Worm (Caenorhabditis elegans) whole organism, mixed stage, embryonic: Measurements from ENCODE around the gene hsp-75.
A peak's percentile ranks its signal among the peaks of the same experiment; 100 is the strongest.

Experiments
- M03D4.4 ChIP-seq: sonication (generic microtip); optimal IDR thresholded peaks from 2 replicates; lab custom pipeline; 2017; ENCODE audit warnings: mild to moderate bottlenecking, missing genetic modification characterization, missing compliant biosample characterization
- bed-3 ChIP-seq: fragments of 200-800 bp; sonication (Bioruptor generic); optimal IDR thresholded peaks from 3 replicates; lab custom pipeline; 2018; ENCODE audit warnings: mild to moderate bottlenecking, missing genetic modification characterization, moderate library complexity, missing compliant biosample characterization
- blmp-1 ChIP-seq: fragments of 150-350 bp; optimal IDR thresholded peaks from 2 replicates; lab custom pipeline; 2014; ENCODE audit warnings: missing biosample characterization, missing genetic modification characterization
- ceh-39 ChIP-seq: fragments of 150-350 bp; optimal IDR thresholded peaks from 2 replicates; lab custom pipeline; 2014; ENCODE audit warnings: missing biosample characterization, missing genetic modification characterization
- ceh-43 ChIP-seq: fragments of 200-800 bp; sonication (Bioruptor generic); optimal IDR thresholded peaks from 2 replicates; lab custom pipeline; 2018; ENCODE audit warnings: mild to moderate bottlenecking, missing genetic modification characterization, moderate library complexity, missing compliant biosample characterization
- ceh-83 ChIP-seq: fragments of 200-800 bp; sonication (Bioruptor generic); optimal IDR thresholded peaks from 2 replicates; lab custom pipeline; 2018; ENCODE audit warnings: mild to moderate bottlenecking, missing genetic modification characterization, missing compliant biosample characterization
- ces-1 ChIP-seq: fragments of 150-350 bp; optimal IDR thresholded peaks from 2 replicates; lab custom pipeline; 2014; ENCODE audit warnings: missing biosample characterization, missing genetic modification reagents, missing genetic modification characterization
- cnd-1 ChIP-seq: fragments of 200-800 bp; sonication (Bioruptor generic); optimal IDR thresholded peaks from 2 replicates; lab custom pipeline; 2018; ENCODE audit warnings: mild to moderate bottlenecking, missing genetic modification characterization, missing compliant biosample characterization
- elt-1 ChIP-seq: sonication (generic microtip); optimal IDR thresholded peaks from 2 replicates; lab custom pipeline; 2017; ENCODE audit warnings: missing genetic modification characterization, mild to moderate bottlenecking, missing compliant biosample characterization, antibody characterized with exemption, moderate library complexity, borderline replicate concordance; ENCODE audit not compliant: insufficient read depth
- flh-1 ChIP-seq: fragments of 200-800 bp; sonication (Bioruptor generic); optimal IDR thresholded peaks from 2 replicates; lab custom pipeline; 2018; ENCODE audit warnings: mild to moderate bottlenecking, missing genetic modification characterization, moderate library complexity, missing compliant biosample characterization
- ham-2 ChIP-seq: fragments of 200-800 bp; sonication (Bioruptor generic); optimal IDR thresholded peaks from 2 replicates; lab custom pipeline; 2018; ENCODE audit warnings: mild to moderate bottlenecking, missing genetic modification characterization, missing compliant biosample characterization
- hlh-1 ChIP-seq: fragments of 150-350 bp; optimal IDR thresholded peaks from 2 replicates; lab custom pipeline; 2014; ENCODE audit warnings: missing biosample characterization, missing genetic modification reagents, missing genetic modification characterization
- lin-13 ChIP-seq: fragments of 150-350 bp; optimal IDR thresholded peaks from 2 replicates; lab custom pipeline; 2014; ENCODE audit warnings: missing biosample characterization, missing genetic modification characterization
- lsy-2 ChIP-seq: fragments of 150-350 bp; optimal IDR thresholded peaks from 2 replicates; lab custom pipeline; 2014; ENCODE audit warnings: missing biosample characterization, missing genetic modification characterization
- mab-5 ChIP-seq: fragments of 150-350 bp; optimal IDR thresholded peaks from 2 replicates; lab custom pipeline; 2014; ENCODE audit warnings: missing biosample characterization, missing genetic modification characterization
- mep-1 ChIP-seq: fragments of 150-350 bp; optimal IDR thresholded peaks from 2 replicates; lab custom pipeline; 2017; ENCODE audit warnings: missing biosample characterization, missing genetic modification reagents, missing genetic modification characterization, inconsistent platforms
- mls-2 ChIP-seq: sonication (generic microtip); optimal IDR thresholded peaks from 2 replicates; lab custom pipeline; 2016; ENCODE audit warnings: mild to moderate bottlenecking, missing genetic modification characterization, moderate library complexity, missing compliant biosample characterization
- nhr-12 ChIP-seq: fragments of 150-350 bp; optimal IDR thresholded peaks from 2 replicates; lab custom pipeline; 2014; ENCODE audit warnings: missing biosample characterization, missing genetic modification characterization
- nhr-2 ChIP-seq: fragments of 150-350 bp; optimal IDR thresholded peaks from 2 replicates; lab custom pipeline; 2014; ENCODE audit warnings: missing biosample characterization, missing genetic modification characterization
- nhr-237 ChIP-seq: fragments of 150-350 bp; optimal IDR thresholded peaks from 2 replicates; lab custom pipeline; 2014; ENCODE audit warnings: missing biosample characterization, missing genetic modification characterization
- nhr-28 ChIP-seq: fragments of 150-350 bp; optimal IDR thresholded peaks from 2 replicates; lab custom pipeline; 2014; ENCODE audit warnings: missing biosample characterization, missing genetic modification characterization
- nhr-76 ChIP-seq: sonication (generic microtip); optimal IDR thresholded peaks from 2 replicates; lab custom pipeline; 2017; ENCODE audit warnings: missing biosample characterization, missing genetic modification characterization
- pha-4 ChIP-seq: fragments of 150-350 bp; optimal IDR thresholded peaks from 2 replicates; lab custom pipeline; 2018; ENCODE audit warnings: missing biosample characterization, missing genetic modification reagents, missing genetic modification characterization
- snpc-4 ChIP-seq: fragments of 150-350 bp; optimal IDR thresholded peaks from 2 replicates; lab custom pipeline; 2014; ENCODE audit warnings: missing biosample characterization, missing genetic modification characterization
- sptf-1 ChIP-seq: sonication (generic microtip); optimal IDR thresholded peaks from 2 replicates; lab custom pipeline; 2017; ENCODE audit warnings: mild to moderate bottlenecking, missing genetic modification characterization, moderate library complexity, missing compliant biosample characterization
- unc-120 ChIP-seq: sonication (generic microtip); optimal IDR thresholded peaks from 2 replicates; lab custom pipeline; 2017; ENCODE audit warnings: missing genetic modification characterization, missing compliant biosample characterization; ENCODE audit not compliant: poor library complexity, severe bottlenecking
- unc-39 ChIP-seq: fragments of 150-350 bp; optimal IDR thresholded peaks from 2 replicates; lab custom pipeline; 2014; ENCODE audit warnings: missing biosample characterization, missing genetic modification characterization
- unc-62 ChIP-seq: fragments of 150-350 bp; optimal IDR thresholded peaks from 2 replicates; lab custom pipeline; 2014; ENCODE audit warnings: missing biosample characterization, missing genetic modification reagents, missing genetic modification characterization
- zip-8 ChIP-seq: fragments of 150-350 bp; optimal IDR thresholded peaks from 2 replicates; lab custom pipeline; 2014; ENCODE audit warnings: missing biosample characterization, missing genetic modification characterization
- ztf-11 ChIP-seq: fragments of 150-350 bp; optimal IDR thresholded peaks from 2 replicates; lab custom pipeline; 2014; ENCODE audit warnings: missing biosample characterization, missing genetic modification characterization

The hsp-75 gene

DNA sequence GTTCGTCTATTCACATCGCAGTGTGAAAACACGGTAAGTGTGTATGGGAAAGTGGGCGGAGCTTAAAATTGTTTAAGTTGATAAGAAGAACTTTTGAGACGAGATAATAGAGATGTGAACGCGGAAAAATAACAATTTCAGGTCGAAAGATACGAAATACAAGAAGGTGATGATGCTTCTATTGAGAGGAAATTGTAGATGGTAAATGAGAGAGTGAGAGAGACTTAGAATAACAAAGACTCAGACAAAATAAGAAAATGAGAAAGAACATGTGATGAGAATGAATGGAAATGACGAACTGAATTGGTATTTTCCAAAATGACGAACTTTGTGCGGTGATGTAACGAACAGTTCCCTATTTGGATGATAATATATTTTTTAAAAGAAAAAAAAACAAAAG, 44.6 kb upstream of the hsp-75 start:
- no peak for TF ChIP-seq hlh-1 (tag; lab: Kevin White, UChicago)
- no peak for TF ChIP-seq pha-4 (tag; lab: Kevin White, UChicago)
- no peak for TF ChIP-seq blmp-1 (tag; lab: Kevin White, UChicago)

DNA sequence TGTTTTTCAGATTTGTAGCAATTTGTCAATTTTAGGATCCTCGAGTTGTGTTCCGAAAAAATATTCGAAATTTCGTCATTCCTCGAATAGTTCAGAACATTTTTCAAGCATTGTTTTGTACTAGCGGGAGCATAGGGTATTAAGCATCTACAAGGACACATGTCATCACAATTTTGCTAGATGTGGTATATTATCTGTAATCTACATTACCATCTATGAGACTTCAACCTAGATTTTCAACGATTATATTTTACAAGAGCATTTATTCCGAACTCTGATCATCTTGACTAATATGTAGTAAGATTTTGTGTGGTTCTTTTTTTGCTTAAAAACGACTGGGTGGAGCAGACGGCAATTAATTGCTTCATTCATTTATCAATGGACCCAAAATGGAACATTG, 36.5 kb upstream of the hsp-75 start:
- TF ChIP-seq nhr-76: no peak
- no peak for TF ChIP-seq ceh-43 (GFP tag; lab: Kevin White, UChicago)
- TF ChIP-seq unc-62 (GFP tag; lab: Kevin White, UChicago): no peak
- TF ChIP-seq mls-2 (tag; lab: Kevin White, UChicago): no peak
- TF ChIP-seq ceh-83 (GFP tag; lab: Kevin White, UChicago): no peak
- no peak for TF ChIP-seq mep-1 (tag; lab: Kevin White, UChicago)
- TF ChIP-seq nhr-2: no peak
- no peak for TF ChIP-seq cnd-1 (tag; lab: Kevin White, UChicago)
- TF ChIP-seq ceh-39: no peak
- no peak for TF ChIP-seq elt-1
- TF ChIP-seq nhr-28 (tag; lab: Kevin White, UChicago): no peak
- TF ChIP-seq snpc-4 (tag; lab: Kevin White, UChicago): no peak
- no peak for TF ChIP-seq flh-1
- no peak for TF ChIP-seq lin-13 (tag; lab: Kevin White, UChicago)
- no peak for TF ChIP-seq unc-39 (tag; lab: Kevin White, UChicago)
- TF ChIP-seq mab-5 (tag; lab: Kevin White, UChicago): no peak
- TF ChIP-seq pha-4 (tag; lab: Kevin White, UChicago): no peak

DNA sequence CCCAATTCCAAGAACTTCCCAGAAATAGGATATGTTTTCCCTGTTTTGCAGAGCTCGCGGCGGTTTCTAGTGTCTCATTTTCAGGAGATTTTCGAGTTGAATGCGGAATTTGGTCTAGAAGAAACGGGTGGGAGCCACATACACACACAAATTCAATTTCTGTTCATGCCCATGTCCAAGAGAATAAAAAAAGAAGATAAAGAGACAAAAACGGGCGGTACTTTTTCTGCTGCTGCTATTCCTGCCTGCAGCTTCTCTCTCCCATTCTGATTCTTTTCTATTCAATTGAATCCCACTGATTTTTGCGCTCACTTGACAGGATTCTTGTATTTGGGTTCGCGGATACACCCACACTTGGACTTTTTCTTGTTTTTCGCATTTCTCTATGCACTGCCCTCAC, 36.1 kb upstream of the hsp-75 start:
- peak; percentile 34 for TF ChIP-seq ces-1
- no peak for TF ChIP-seq nhr-12

DNA sequence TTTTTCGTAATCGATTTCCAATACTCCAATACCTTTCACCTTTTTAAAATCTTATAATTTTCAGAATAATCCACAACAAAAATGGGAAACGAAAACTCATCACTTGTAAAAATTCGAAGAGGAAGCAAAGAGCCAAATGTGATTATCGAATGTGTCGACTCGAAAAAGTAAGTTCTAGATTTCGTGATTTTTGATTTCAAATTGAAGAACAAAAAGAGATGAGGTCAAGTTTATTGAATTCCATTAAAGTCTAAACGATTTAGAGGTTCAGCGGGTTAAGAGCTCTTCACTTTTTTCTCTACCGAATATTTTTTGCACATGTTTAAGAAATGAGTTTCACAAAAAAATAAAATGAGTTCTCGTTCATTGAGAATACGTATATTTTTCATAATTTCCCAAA, 32.4 kb upstream of the hsp-75 start, which contains the start of gene B0361.4:
TSS of gene B0361.4 (plus strand) at position 61 of the 400 bp plus-strand sequence.
- TF ChIP-seq zip-8 (tag; lab: Kevin White, UChicago): no peak

DNA sequence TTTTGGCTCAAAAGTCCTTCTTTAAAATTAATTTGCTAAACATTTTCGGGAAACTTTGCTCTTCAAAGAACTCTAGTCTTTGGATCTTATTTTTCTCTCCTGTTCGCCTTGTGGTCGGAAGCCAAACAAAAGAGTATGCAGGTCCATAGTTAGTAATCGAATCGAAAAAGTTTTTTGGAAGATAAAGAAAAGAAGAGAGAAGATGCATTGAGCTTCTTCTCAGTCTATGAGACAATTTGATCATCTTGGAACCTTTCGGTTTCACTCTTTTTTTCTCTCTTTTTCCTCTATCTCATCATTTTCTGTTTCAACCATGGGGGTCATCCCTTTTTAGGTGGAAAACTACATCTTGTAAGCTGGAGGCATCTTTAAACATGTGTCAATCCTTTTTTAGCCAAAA, 27.2 kb upstream of the hsp-75 start:
- TF ChIP-seq ces-1: peak; percentile 81
- TF ChIP-seq ham-2 (GFP tag; lab: Kevin White, UChicago): no peak
- TF ChIP-seq, all 35 proteins: peak for 1

DNA sequence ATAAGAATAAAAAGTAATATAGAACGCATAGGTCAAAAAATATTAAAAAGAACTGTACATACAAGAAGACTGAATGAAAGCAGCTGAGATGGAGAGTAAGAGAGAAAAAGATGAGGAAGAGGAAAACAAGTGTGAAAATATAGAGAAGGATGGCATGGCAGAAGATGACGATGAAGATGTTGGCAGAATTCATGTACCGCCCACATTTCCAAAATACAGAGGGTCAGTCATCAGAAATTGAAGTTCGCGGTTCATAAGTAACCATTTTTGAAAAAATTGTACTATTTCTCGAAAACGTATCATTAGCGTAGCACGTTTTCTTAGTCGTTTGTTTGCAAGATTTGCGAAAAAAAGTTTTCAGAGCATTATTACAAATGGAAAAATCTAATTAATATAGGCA, 21.2 kb upstream of the hsp-75 start, which contains the start of gene zmp-6:
TSS of gene zmp-6 (minus strand) at position 101 of the 400 bp plus-strand sequence.
- TF ChIP-seq ceh-39: no peak
- TF ChIP-seq, all 35 proteins: peak for 0

DNA sequence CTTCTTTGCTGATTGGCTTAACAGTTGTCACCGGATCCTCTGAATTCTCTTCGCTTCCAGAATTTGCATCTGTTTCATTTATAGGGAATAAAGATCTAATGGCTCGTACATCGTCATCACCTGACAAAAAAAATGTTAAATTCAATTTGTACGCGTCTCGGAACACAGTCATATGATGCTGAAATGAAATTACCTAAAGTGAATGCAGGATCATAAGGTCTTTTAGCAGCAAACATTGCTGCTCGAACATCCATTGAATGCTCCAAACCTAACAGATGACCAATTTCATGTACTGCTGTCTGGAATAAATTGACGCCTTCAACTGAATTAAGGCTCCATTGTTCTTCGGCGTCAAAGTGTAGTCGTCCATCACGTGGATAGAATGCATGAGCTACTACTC, 19.9 kb upstream of the hsp-75 start:
- TF ChIP-seq snpc-4 (tag; lab: Kevin White, UChicago): no peak
- no peak for TF ChIP-seq nhr-76
- TF ChIP-seq ces-1: no peak
- no peak for TF ChIP-seq ceh-39
- TF ChIP-seq unc-120 (tag; lab: Kevin White, UChicago): no peak
- TF ChIP-seq M03D4.4 (tag; lab: Kevin White, UChicago): no peak
- TF ChIP-seq cnd-1 (tag; lab: Kevin White, UChicago): no peak
- TF ChIP-seq nhr-28 (tag; lab: Kevin White, UChicago): no peak
- no peak for TF ChIP-seq unc-39 (tag; lab: Kevin White, UChicago)
- no peak for TF ChIP-seq nhr-237 (tag; lab: Kevin White, UChicago)
- no peak for TF ChIP-seq nhr-2
- TF ChIP-seq unc-62 (GFP tag; lab: Kevin White, UChicago): no peak
- no peak for TF ChIP-seq ztf-11 (tag; lab: Kevin White, UChicago)
- no peak for TF ChIP-seq ceh-43 (GFP tag; lab: Kevin White, UChicago)
- TF ChIP-seq sptf-1 (tag; lab: Kevin White, UChicago): no peak
- TF ChIP-seq lin-13 (tag; lab: Kevin White, UChicago): no peak
- TF ChIP-seq flh-1: no peak
- no peak for TF ChIP-seq lsy-2 (tag; lab: Kevin White, UChicago)
- TF ChIP-seq bed-3 (GFP tag; lab: Kevin White, UChicago): no peak
